Worm (Caenorhabditis elegans) whole organism, L4 larva: ENCODE measurements around the gene tbc-3.

ENCODE experiments used
- Y5F2A.4 ChIP-seq: fragments of 200-800 bp; sonication (Bioruptor generic); optimal IDR thresholded peaks from 2 replicates; lab custom pipeline; 2018; ENCODE audit warnings: mild to moderate bottlenecking, missing genetic modification characterization, missing compliant biosample characterization
- ceh-82 ChIP-seq: sonication (generic microtip); optimal IDR thresholded peaks from 2 replicates; lab custom pipeline; 2017; ENCODE audit warnings: missing biosample characterization, missing genetic modification characterization
- egl-27 ChIP-seq: sonication (generic microtip); optimal IDR thresholded peaks from 3 replicates; lab custom pipeline; 2017; ENCODE audit warnings: missing biosample characterization, missing genetic modification reagents, missing genetic modification characterization
- hlh-11 ChIP-seq: fragments of 200-800 bp; sonication (Bioruptor generic); optimal IDR thresholded peaks from 2 replicates; lab custom pipeline; 2018; ENCODE audit warnings: mild to moderate bottlenecking, missing genetic modification characterization, missing compliant biosample characterization
- lin-13 ChIP-seq: fragments of 150-350 bp; optimal IDR thresholded peaks from 2 replicates; lab custom pipeline; 2014; ENCODE audit warnings: missing biosample characterization, missing genetic modification reagents, missing genetic modification characterization
- nhr-77 ChIP-seq: fragments of 150-350 bp; optimal IDR thresholded peaks from 2 replicates; lab custom pipeline; 2014; ENCODE audit warnings: missing biosample characterization, missing genetic modification characterization
- set-16 ChIP-seq: fragments of 200-800 bp; sonication (Bioruptor generic); IDR thresholded peaks from 2 replicates; pipeline ENCODE4 v1.3.6; 2022; ENCODE audit warnings: missing genetic modification reagents, missing genetic modification characterization, missing compliant biosample characterization

- no peak for TF ChIP-seq hlh-11 (tag; lab: Kevin White, UChicago)
- no peak for TF ChIP-seq ceh-82 (tag; lab: Kevin White, UChicago)
- no peak for TF ChIP-seq set-16 (GFP tag; lab: Robert Waterston, UW)
- TF ChIP-seq egl-27 (tag; lab: Kevin White, UChicago): no peak
- no peak for TF ChIP-seq nhr-77 (tag; lab: Kevin White, UChicago)
- no peak for TF ChIP-seq lin-13 (GFP tag; lab: Kevin White, UChicago)
- TF ChIP-seq Y5F2A.4 (GFP tag; lab: Kevin White, UChicago): no peak
Observed at ce11 chrIV:9858970-9859369, 39.8 kb upstream of the tbc-3 start.
